Worm (Caenorhabditis elegans) whole organism, early embryonic: Measurements from ENCODE around the gene W05B10.4.

Source experiments
- B0310.2 ChIP-seq: sonication (generic microtip); optimal IDR thresholded peaks from 2 replicates; lab custom pipeline; 2016; ENCODE audit warnings: mild to moderate bottlenecking, missing genetic modification characterization, missing compliant biosample characterization
- F13C5.2 ChIP-seq: sonication (generic microtip); optimal IDR thresholded peaks from 2 replicates; lab custom pipeline; 2017; ENCODE audit warnings: mild to moderate bottlenecking, missing genetic modification characterization, inconsistent platforms, missing compliant biosample characterization
- aly-1 ChIP-seq: sonication (generic microtip); optimal IDR thresholded peaks from 2 replicates; lab custom pipeline; 2016; ENCODE audit warnings: missing genetic modification characterization, missing compliant biosample characterization
- ama-1 ChIP-seq: fragments of 150-350 bp; optimal IDR thresholded peaks from 2 replicates; lab custom pipeline; 2014
- ceh-13 ChIP-seq: fragments of 200-800 bp; sonication (Bioruptor generic); optimal IDR thresholded peaks from 2 replicates; lab custom pipeline; 2018; ENCODE audit warnings: mild to moderate bottlenecking, missing genetic modification characterization, missing compliant biosample characterization
- ceh-36 ChIP-seq: sonication (generic microtip); optimal IDR thresholded peaks from 2 replicates; lab custom pipeline; 2016; ENCODE audit warnings: missing genetic modification characterization, inconsistent platforms, missing compliant biosample characterization
- ets-7 ChIP-seq: sonication (generic microtip); optimal IDR thresholded peaks from 2 replicates; lab custom pipeline; 2016; ENCODE audit warnings: missing genotype, missing genetic modification characterization, missing compliant biosample characterization
- flt-1 ChIP-seq: fragments of 200-800 bp; sonication (Bioruptor generic); IDR thresholded peaks from 2 replicates; pipeline ENCODE4 v1.3.6; 2022; ENCODE audit warnings: missing genetic modification characterization, missing compliant biosample characterization
- hmbx-1 ChIP-seq: sonication (generic microtip); optimal IDR thresholded peaks from 2 replicates; lab custom pipeline; 2016; ENCODE audit warnings: mild to moderate bottlenecking, missing genetic modification characterization, missing compliant biosample characterization
- hmg-4 ChIP-seq: fragments of 200-800 bp; sonication (Bioruptor generic); optimal IDR thresholded peaks from 2 replicates; lab custom pipeline; 2018; ENCODE audit warnings: mild to moderate bottlenecking, missing genetic modification characterization, missing compliant biosample characterization
- hnd-1 ChIP-seq: sonication (generic microtip); optimal IDR thresholded peaks from 2 replicates; lab custom pipeline; 2016; ENCODE audit warnings: missing genetic modification characterization, missing compliant biosample characterization
- pes-1 ChIP-seq: fragments of 200-800 bp; sonication (Bioruptor generic); IDR thresholded peaks from 2 replicates; pipeline ENCODE4 v1.3.6; 2022; ENCODE audit warnings: missing genetic modification reagents, missing genetic modification characterization, missing compliant biosample characterization
- scrt-1 ChIP-seq: fragments of 200-800 bp; sonication (Bioruptor generic); IDR thresholded peaks from 2 replicates; pipeline ENCODE4 v1.3.6; 2022; ENCODE audit warnings: missing genetic modification characterization, missing compliant biosample characterization
- sea-1 ChIP-seq: fragments of 200-800 bp; sonication (Bioruptor generic); conservative IDR thresholded peaks from 2 replicates; pipeline ENCODE4 v1.3.6; 2022; ENCODE audit warnings: missing genetic modification characterization, missing compliant biosample characterization
- tbx-11 ChIP-seq: fragments of 200-800 bp; sonication (Bioruptor generic); IDR thresholded peaks from 2 replicates; pipeline ENCODE4 v1.3.6; 2022; ENCODE audit warnings: missing genetic modification characterization, missing compliant biosample characterization
- tbx-37 ChIP-seq: fragments of 200-800 bp; sonication (Bioruptor generic); conservative IDR thresholded peaks from 2 replicates; pipeline ENCODE4 v1.3.6; 2022; ENCODE audit warnings: missing genetic modification reagents, missing genetic modification characterization, missing compliant biosample characterization
- tra-4 ChIP-seq: sonication (generic microtip); optimal IDR thresholded peaks from 2 replicates; lab custom pipeline; 2017; ENCODE audit warnings: missing genetic modification characterization, missing compliant biosample characterization

W05B10.4 gene

DNA sequence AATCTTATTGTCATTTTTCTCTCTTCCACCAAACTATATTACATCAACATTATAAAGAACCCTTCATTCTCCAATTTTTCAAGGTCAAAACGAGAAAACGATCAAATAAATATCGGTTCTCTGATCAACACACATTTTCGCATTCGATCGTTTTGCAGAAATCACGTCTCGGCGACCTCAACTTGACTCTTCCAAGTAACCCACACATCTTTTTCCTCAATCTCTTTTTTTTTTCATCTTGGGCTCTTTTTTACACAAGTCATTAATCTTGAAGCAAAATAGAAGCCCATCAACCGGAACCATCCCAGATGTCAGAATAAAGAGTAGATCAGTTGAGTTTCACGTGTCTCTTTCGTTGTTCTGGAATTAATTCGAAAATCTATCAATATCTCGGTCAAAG lies 31.8 kb upstream of the W05B10.4 start:
- no peak for TF ChIP-seq sea-1
- no peak for TF ChIP-seq ceh-36 (tag; lab: Kevin White, UChicago)
- no peak for TF ChIP-seq ceh-13 (GFP tag; lab: Kevin White, UChicago)
- no peak for TF ChIP-seq ets-7 (tag; lab: Kevin White, UChicago)
- TF ChIP-seq tbx-11, result no peak
- TF ChIP-seq tra-4 (tag; lab: Kevin White, UChicago), result no peak
- no peak for TF ChIP-seq scrt-1 (GFP tag; lab: Robert Waterston, UW)
- no peak for TF ChIP-seq flt-1
- TF ChIP-seq aly-1 (tag; lab: Kevin White, UChicago), result no peak
- no peak for TF ChIP-seq F13C5.2 (tag; lab: Kevin White, UChicago)
- TF ChIP-seq B0310.2 (tag; lab: Kevin White, UChicago), result no peak
- no peak for TF ChIP-seq tbx-37 (GFP tag; lab: Robert Waterston, UW)
- TF ChIP-seq hnd-1, result no peak
- no peak for TF ChIP-seq pes-1

DNA sequence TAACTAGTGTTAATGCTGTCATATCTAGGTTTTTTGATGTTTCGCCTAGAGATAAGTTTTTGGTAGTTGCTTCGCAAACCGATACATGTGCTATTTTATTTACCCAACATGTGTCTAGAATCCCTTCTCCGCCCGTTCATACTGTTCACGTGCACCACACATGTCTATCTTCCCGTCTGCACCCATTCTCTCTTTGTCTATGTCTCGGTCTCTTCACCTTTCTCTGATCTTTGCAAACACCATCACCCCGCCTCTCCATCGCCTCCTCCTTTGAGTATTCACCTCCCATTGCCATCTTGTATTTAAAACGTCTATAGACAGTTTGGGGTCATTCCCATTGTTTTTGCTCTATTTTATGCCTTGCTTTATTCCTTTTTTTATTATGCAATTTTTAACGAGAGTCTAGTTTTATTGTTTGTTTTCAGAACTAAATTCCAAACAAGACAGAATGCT lies 30.8 kb upstream of the W05B10.4 start, which contains the start of gene F56H9.2:
Gene F56H9.2, plus strand, starts transcription at position 426 of the 453 bp plus-strand sequence.
- TF ChIP-seq ceh-13 (GFP tag; lab: Kevin White, UChicago) (no peak), sea-1 (no peak), tbx-11 (no peak), scrt-1 (GFP tag; lab: Robert Waterston, UW) (no peak), pes-1 (no peak), tra-4 (tag; lab: Kevin White, UChicago) (no peak), hmg-4 (GFP tag; lab: Kevin White, UChicago) (no peak), hnd-1 (no peak), aly-1 (tag; lab: Kevin White, UChicago) (no peak), B0310.2 (tag; lab: Kevin White, UChicago) (no peak), ets-7 (tag; lab: Kevin White, UChicago) (no peak), ceh-36 (tag; lab: Kevin White, UChicago) (no peak), hmbx-1 (tag; lab: Kevin White, UChicago) (no peak), flt-1 (no peak), F13C5.2 (tag; lab: Kevin White, UChicago) (no peak), tbx-37 (GFP tag; lab: Robert Waterston, UW) (no peak), ama-1 (no peak)

DNA sequence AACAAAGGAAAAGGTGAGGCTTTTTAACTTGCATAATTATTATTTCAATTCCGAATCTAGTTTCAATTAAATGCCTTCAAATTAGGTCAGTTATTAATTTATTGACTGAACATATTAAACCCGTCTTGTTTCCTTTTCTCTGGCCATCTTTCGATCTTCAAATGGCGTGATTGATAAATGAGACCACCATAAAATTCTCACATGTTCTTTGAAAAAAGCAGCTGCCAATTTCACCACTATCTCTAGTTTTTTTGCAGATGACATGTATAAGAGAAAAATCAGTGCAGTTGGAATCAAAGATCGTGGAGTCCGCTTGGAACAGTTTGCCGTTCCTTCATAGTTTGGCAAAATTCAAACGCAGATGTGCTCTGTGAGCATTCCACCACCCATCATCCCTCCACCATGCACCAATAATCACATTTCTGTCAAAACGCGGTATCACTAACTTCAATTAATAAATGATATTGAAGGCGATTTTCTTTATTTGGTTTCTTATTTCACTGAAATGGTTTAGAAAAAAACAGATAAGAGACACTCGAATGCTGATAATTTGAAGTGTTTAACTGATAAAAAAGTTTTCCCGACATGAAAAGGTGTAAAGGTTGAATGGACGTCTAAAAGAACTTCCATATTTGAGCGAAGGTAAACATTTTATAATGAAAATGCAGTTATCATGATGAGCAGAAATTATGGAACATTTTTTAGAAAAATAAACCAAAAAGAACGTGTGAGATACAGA lies 30.1 kb upstream of the W05B10.4 start:
- no peak for TF ChIP-seq hmg-4 (GFP tag; lab: Kevin White, UChicago)
- no peak for TF ChIP-seq B0310.2 (tag; lab: Kevin White, UChicago)
- no peak for TF ChIP-seq ama-1
- no peak for TF ChIP-seq F13C5.2 (tag; lab: Kevin White, UChicago)
- TF ChIP-seq sea-1, result no peak
- TF ChIP-seq flt-1, result no peak
- TF ChIP-seq tbx-11, result no peak
- TF ChIP-seq tra-4 (tag; lab: Kevin White, UChicago), result no peak
- TF ChIP-seq pes-1, result no peak
- TF ChIP-seq aly-1 (tag; lab: Kevin White, UChicago), result no peak

DNA sequence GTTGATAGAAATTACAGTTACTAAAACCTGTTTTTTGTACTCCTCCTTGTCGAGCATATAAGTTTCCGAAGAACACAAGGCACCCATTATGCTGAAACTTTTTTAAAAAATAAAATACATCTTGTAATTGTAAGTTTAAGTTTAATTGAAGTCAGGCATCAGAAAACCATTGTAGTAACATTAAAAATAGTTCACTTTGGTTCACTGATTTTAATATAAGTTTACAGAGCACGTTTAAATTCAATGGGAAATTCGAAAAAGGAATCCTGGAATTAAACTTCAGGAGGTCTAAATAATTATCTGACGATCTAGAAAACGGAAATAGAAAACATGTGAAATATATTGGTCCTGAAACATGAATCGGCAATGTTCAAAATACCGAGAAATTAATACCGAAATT lies 27.6 kb upstream of the W05B10.4 start, which contains the start of gene gpa-8:
Gene gpa-8, minus strand, starts transcription at position 101 of the 400 bp plus-strand sequence.
- TF ChIP-seq ets-7 (tag; lab: Kevin White, UChicago) (no peak), ama-1 (no peak), hmg-4 (GFP tag; lab: Kevin White, UChicago) (no peak), tbx-11 (no peak), tbx-37 (GFP tag; lab: Robert Waterston, UW) (no peak), F13C5.2 (tag; lab: Kevin White, UChicago) (no peak), B0310.2 (tag; lab: Kevin White, UChicago) (no peak), hnd-1 (no peak), tra-4 (tag; lab: Kevin White, UChicago) (no peak), hmbx-1 (tag; lab: Kevin White, UChicago) (no peak), sea-1 (no peak), aly-1 (tag; lab: Kevin White, UChicago) (no peak), flt-1 (no peak), ceh-13 (GFP tag; lab: Kevin White, UChicago) (no peak), ceh-36 (tag; lab: Kevin White, UChicago) (no peak), scrt-1 (GFP tag; lab: Robert Waterston, UW) (no peak)

DNA sequence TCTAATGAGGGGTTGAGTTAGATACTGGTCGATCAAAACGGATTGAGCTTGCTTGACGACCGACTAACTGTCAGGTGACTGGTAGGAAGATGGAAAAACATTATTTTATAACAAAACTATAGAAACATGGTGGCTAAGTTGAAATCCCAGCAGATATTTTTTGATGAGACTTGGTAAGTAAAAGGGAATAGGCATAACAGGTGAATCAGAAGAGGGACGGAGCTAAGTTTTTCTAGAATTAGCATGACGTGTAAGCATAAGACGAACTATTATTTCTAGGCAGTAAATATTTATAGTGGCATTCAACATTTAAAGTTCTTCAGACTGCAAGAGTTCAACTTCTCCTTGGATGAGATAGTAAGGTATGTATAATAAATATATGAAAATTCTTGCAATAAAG lies 23.5 kb upstream of the W05B10.4 start, which contains the start of gene F56H9.8:
Gene F56H9.8, plus strand, starts transcription at position 301 of the 400 bp plus-strand sequence.
- no peak for TF ChIP-seq flt-1

DNA sequence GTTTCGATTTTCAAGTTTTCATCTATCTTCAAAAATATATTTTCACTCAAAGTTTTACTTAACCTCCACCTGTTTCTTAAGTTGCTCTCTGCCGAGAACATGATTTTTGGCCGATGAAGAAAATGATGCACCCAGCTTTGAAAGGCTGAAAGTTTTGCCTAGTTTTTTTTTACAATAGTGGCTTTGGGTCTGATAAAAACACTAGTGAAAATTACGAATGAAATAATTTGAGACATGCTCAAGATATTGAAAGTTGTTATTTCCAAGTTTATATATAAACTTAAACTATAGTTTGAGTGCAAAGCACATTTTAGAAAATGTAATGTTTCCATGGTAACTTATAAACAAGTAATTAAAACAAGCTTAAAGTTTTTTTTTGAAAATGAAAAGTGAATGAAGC lies 18.8 kb upstream of the W05B10.4 start, which contains the start of gene gpa-9:
Gene gpa-9, minus strand, starts transcription at position 101 of the 400 bp plus-strand sequence.
- TF ChIP-seq tbx-37 (GFP tag; lab: Robert Waterston, UW), result no peak
- no peak for TF ChIP-seq ceh-36 (tag; lab: Kevin White, UChicago)
- no peak for TF ChIP-seq ama-1
- TF ChIP-seq ceh-13 (GFP tag; lab: Kevin White, UChicago), result no peak
- TF ChIP-seq B0310.2 (tag; lab: Kevin White, UChicago), result no peak
- no peak for TF ChIP-seq flt-1
- TF ChIP-seq tbx-11, result no peak
- TF ChIP-seq sea-1, result no peak
- no peak for TF ChIP-seq ets-7 (tag; lab: Kevin White, UChicago)
- no peak for TF ChIP-seq aly-1 (tag; lab: Kevin White, UChicago)
- no peak for TF ChIP-seq hmg-4 (GFP tag; lab: Kevin White, UChicago)
- TF ChIP-seq F13C5.2 (tag; lab: Kevin White, UChicago), result no peak
- no peak for TF ChIP-seq hnd-1

DNA sequence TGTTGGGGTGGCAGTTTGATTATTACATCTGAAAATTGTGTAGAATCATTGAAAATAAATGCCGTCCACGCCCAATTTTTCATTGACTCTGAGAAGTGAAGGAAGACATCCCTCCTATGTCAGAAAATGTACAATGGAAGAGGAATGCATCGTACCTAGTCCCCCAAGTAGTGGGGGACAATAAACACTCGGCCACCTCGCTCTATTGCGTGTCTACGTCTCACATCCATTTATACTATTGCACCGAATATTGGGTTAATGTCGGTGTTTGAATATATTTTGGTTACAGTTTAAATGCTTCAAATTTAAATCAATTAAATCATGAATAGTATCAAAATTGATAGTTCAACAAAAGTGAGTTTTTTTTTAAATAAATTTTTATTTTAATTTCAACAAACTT lies 18.4 kb upstream of the W05B10.4 start, which contains the start of gene lin-25:
Gene lin-25, plus strand, starts transcription at position 290 of the 400 bp plus-strand sequence.
- no peak for TF ChIP-seq ama-1
- TF ChIP-seq F13C5.2 (tag; lab: Kevin White, UChicago), result no peak
- no peak for TF ChIP-seq ceh-13 (GFP tag; lab: Kevin White, UChicago)
- TF ChIP-seq flt-1, result no peak
- TF ChIP-seq tra-4 (tag; lab: Kevin White, UChicago), result no peak
- TF ChIP-seq pes-1, result no peak
- TF ChIP-seq sea-1, result no peak
- no peak for TF ChIP-seq ceh-36 (tag; lab: Kevin White, UChicago)
- no peak for TF ChIP-seq scrt-1 (GFP tag; lab: Robert Waterston, UW)
- TF ChIP-seq aly-1 (tag; lab: Kevin White, UChicago), result no peak
